Fruit fly (Drosophila melanogaster) whole organism, embryonic: Measurements from ENCODE around the gene CG5346.

ENCODE experiments used
- BtbVII ChIP-seq: fragments of 200-800 bp; sonication (Bioruptor generic); optimal IDR thresholded peaks from 3 replicates; lab custom pipeline; 2017; ENCODE audit warnings: missing biosample characterization, mild to moderate bottlenecking, missing genetic modification characterization
- CG10543 ChIP-seq: fragments of 200-800 bp; sonication (Bioruptor generic); optimal IDR thresholded peaks from 3 replicates; lab custom pipeline; 2017; ENCODE audit warnings: missing biosample characterization, mild to moderate bottlenecking, missing genetic modification characterization, moderate library complexity
- CG10959 ChIP-seq: fragments of 200-800 bp; sonication (Bioruptor generic); IDR thresholded peaks from 2 replicates; pipeline ENCODE4 v1.3.6; 2022; ENCODE audit warnings: missing biosample characterization, missing genetic modification characterization
- CG11695 ChIP-seq: fragments of 200-800 bp; sonication (Bioruptor generic); IDR thresholded peaks from 3 replicates; pipeline ENCODE4 v1.3.6; 2022; ENCODE audit warnings: missing biosample characterization, missing genetic modification characterization
- CG11723 ChIP-seq: fragments of 200-800 bp; sonication (Bioruptor generic); optimal IDR thresholded peaks from 2 replicates; lab custom pipeline; 2017; ENCODE audit warnings: missing biosample characterization, mild to moderate bottlenecking, missing genetic modification characterization
- CG13287 ChIP-seq: fragments of 200-800 bp; sonication (Bioruptor generic); IDR thresholded peaks from 2 replicates; pipeline ENCODE4 v1.3.6; 2022; ENCODE audit warnings: missing biosample characterization, missing genetic modification characterization; ENCODE audit not compliant: partially characterized antibody
- CG14014 ChIP-seq: fragments of 200-800 bp; sonication (Bioruptor generic); IDR thresholded peaks from 2 replicates; pipeline ENCODE4 v1.3.6; 2022; ENCODE audit warnings: missing biosample characterization, missing genetic modification characterization
- CG17359 ChIP-seq: fragments of 200-800 bp; sonication (Bioruptor generic); optimal IDR thresholded peaks from 3 replicates; lab custom pipeline; 2018; ENCODE audit warnings: missing biosample characterization, mild to moderate bottlenecking, missing genetic modification characterization, moderate library complexity
- CG17385 ChIP-seq: fragments of 200-800 bp; sonication (Bioruptor generic); optimal IDR thresholded peaks from 3 replicates; lab custom pipeline; 2018; ENCODE audit warnings: missing biosample characterization, mild to moderate bottlenecking, missing genetic modification characterization
- CG17912 ChIP-seq: fragments of 200-800 bp; sonication (Bioruptor generic); optimal IDR thresholded peaks from 2 replicates; lab custom pipeline; 2018; ENCODE audit warnings: missing biosample characterization, mild to moderate bottlenecking, missing genetic modification characterization
- CG18599 ChIP-seq: fragments of 200-800 bp; sonication (Bioruptor generic); optimal IDR thresholded peaks from 3 replicates; lab custom pipeline; 2017; ENCODE audit warnings: missing biosample characterization, missing genetic modification characterization, mild to moderate bottlenecking, moderate library complexity, missing genetic modification reagents
- CG2875 ChIP-seq: fragments of 200-800 bp; sonication (Bioruptor generic); optimal IDR thresholded peaks from 2 replicates; lab custom pipeline; 2017; ENCODE audit warnings: missing biosample characterization, mild to moderate bottlenecking, missing genetic modification characterization, missing genetic modification reagents
- CG3281 ChIP-seq: fragments of 200-800 bp; sonication (Bioruptor generic); optimal IDR thresholded peaks from 3 replicates; lab custom pipeline; 2017; ENCODE audit warnings: missing biosample characterization, mild to moderate bottlenecking, missing genetic modification characterization
- CG42726 ChIP-seq: fragments of 200-800 bp; sonication (Bioruptor generic); IDR thresholded peaks from 2 replicates; pipeline ENCODE4 v1.3.6; 2022; ENCODE audit warnings: missing biosample characterization, missing genetic modification characterization; ENCODE audit not compliant: partially characterized antibody
- CG6765 ChIP-seq: fragments of 200-800 bp; sonication (Bioruptor generic); optimal IDR thresholded peaks from 3 replicates; lab custom pipeline; 2017; ENCODE audit warnings: missing biosample characterization, mild to moderate bottlenecking, missing genetic modification characterization
- CG7745 ChIP-seq: fragments of 200-800 bp; sonication (Bioruptor generic); optimal IDR thresholded peaks from 2 replicates; lab custom pipeline; 2018; ENCODE audit warnings: missing biosample characterization, mild to moderate bottlenecking, missing genetic modification characterization, moderate library complexity
- CG7963 ChIP-seq: fragments of 200-800 bp; sonication (Bioruptor generic); IDR thresholded peaks from 3 replicates; pipeline ENCODE4 v1.3.6; 2022; ENCODE audit warnings: missing biosample characterization, missing genetic modification characterization; ENCODE audit not compliant: partially characterized antibody
- CG8290 ChIP-seq, 3 experiments: fragments of 200-800 bp; sonication (Bioruptor generic); optimal IDR thresholded peaks; 2 replicates each; lab custom pipeline; 2016 to 2019; ENCODE audit warnings: missing biosample characterization in 3 of 3, missing genetic modification characterization in 3 of 3, mild to moderate bottlenecking in 2 of 3, moderate library complexity in 1 of 3
- CoRest ChIP-seq: fragments of 200-800 bp; sonication (Bioruptor generic); optimal IDR thresholded peaks from 3 replicates; lab custom pipeline; 2018; ENCODE audit warnings: missing biosample characterization, mild to moderate bottlenecking, missing genetic modification characterization, moderate library complexity
- Dbx ChIP-seq: fragments of 200-800 bp; sonication (Bioruptor generic); IDR thresholded peaks from 3 replicates; pipeline ENCODE4 v1.3.6; 2022; ENCODE audit warnings: missing biosample characterization, missing genetic modification characterization
- Ets65A ChIP-seq: fragments of 200-800 bp; sonication (Bioruptor generic); peaks from one replicate; lab custom pipeline; 2016; ENCODE audit warnings: missing biosample characterization, missing genetic modification characterization
- Fer1 ChIP-seq: fragments of 200-800 bp; sonication (Bioruptor generic); optimal IDR thresholded peaks from 2 replicates; lab custom pipeline; 2017; ENCODE audit warnings: missing biosample characterization, mild to moderate bottlenecking, missing genetic modification characterization
- Fer2 ChIP-seq: fragments of 200-800 bp; sonication (Bioruptor generic); optimal IDR thresholded peaks from 2 replicates; lab custom pipeline; 2018; ENCODE audit warnings: missing biosample characterization, mild to moderate bottlenecking, missing genetic modification characterization, moderate library complexity
- HmgZ ChIP-seq: fragments of 200-800 bp; sonication (Bioruptor generic); optimal IDR thresholded peaks from 2 replicates; lab custom pipeline; 2018; ENCODE audit warnings: missing biosample characterization, mild to moderate bottlenecking, missing genetic modification characterization
- Hr3 ChIP-seq: fragments of 200-800 bp; sonication (Bioruptor generic); optimal IDR thresholded peaks from 3 replicates; lab custom pipeline; 2016; ENCODE audit warnings: missing biosample characterization, missing genetic modification characterization
- Hr78 ChIP-seq, 2 experiments: fragments of 200-800 bp in 1 of 2; fragments of >200 bp in 1 of 2; sonication (Bioruptor generic) in 1 of 2; optimal IDR thresholded peaks; 2 replicates each; lab custom pipeline; 2017 to 2019; ENCODE audit warnings: missing biosample characterization in 2 of 2, missing genetic modification characterization in 2 of 2, mild to moderate bottlenecking in 1 of 2, moderate library complexity in 1 of 2
- Jarid2 ChIP-seq: fragments of 200-800 bp; sonication (Bioruptor generic); optimal IDR thresholded peaks from 3 replicates; lab custom pipeline; 2017; ENCODE audit warnings: mild to moderate bottlenecking, missing biosample characterization, missing genetic modification reagents, missing genetic modification characterization
- PHDP ChIP-seq: fragments of 200-800 bp; sonication (Bioruptor generic); optimal IDR thresholded peaks from 3 replicates; lab custom pipeline; 2018; ENCODE audit warnings: missing biosample characterization, mild to moderate bottlenecking, missing genetic modification characterization, moderate library complexity
- Scr ChIP-seq: fragments of 200-800 bp; sonication (Bioruptor generic); IDR thresholded peaks from 2 replicates; pipeline ENCODE4 v1.3.6; 2022; ENCODE audit warnings: missing biosample characterization, missing genetic modification characterization; ENCODE audit not compliant: partially characterized antibody
- Sry-β ChIP-seq: fragments of 200-800 bp; sonication (Bioruptor generic); optimal IDR thresholded peaks from 2 replicates; lab custom pipeline; 2018; ENCODE audit warnings: missing biosample characterization, mild to moderate bottlenecking, missing genetic modification characterization, moderate library complexity
- Xbp1 ChIP-seq: fragments of 200-800 bp; sonication (Bioruptor generic); optimal IDR thresholded peaks from 3 replicates; lab custom pipeline; 2016; ENCODE audit warnings: missing biosample characterization, mild to moderate bottlenecking, missing genetic modification characterization
- dan ChIP-seq: fragments of 200-800 bp; sonication (Bioruptor generic); IDR thresholded peaks from 2 replicates; pipeline ENCODE4 v1.3.6; 2022; ENCODE audit warnings: missing biosample characterization, missing genetic modification characterization
- en ChIP-seq: fragments of 200-800 bp; sonication (Bioruptor generic); optimal IDR thresholded peaks from 2 replicates; lab custom pipeline; 2016; ENCODE audit warnings: missing biosample characterization, missing genetic modification characterization
- exex ChIP-seq: fragments of 200-800 bp; sonication (Bioruptor generic); optimal IDR thresholded peaks from 4 replicates; lab custom pipeline; 2018; ENCODE audit warnings: missing biosample characterization, mild to moderate bottlenecking, missing genetic modification characterization, moderate library complexity
- fu2 ChIP-seq: fragments of 200-800 bp; sonication (Bioruptor generic); optimal IDR thresholded peaks from 2 replicates; lab custom pipeline; 2016; ENCODE audit warnings: missing biosample characterization, missing genetic modification characterization
- gro ChIP-seq: fragments of 200-800 bp; sonication (Bioruptor generic); optimal IDR thresholded peaks from 2 replicates; lab custom pipeline; 2016; ENCODE audit warnings: missing biosample characterization, missing genetic modification characterization
- gt ChIP-seq: fragments of 200-800 bp; sonication (Bioruptor generic); IDR thresholded peaks from 2 replicates; pipeline ENCODE4 v1.3.6; 2022; ENCODE audit warnings: missing biosample characterization, missing genetic modification characterization
- lab ChIP-seq: fragments of 200-800 bp; sonication (Bioruptor generic); optimal IDR thresholded peaks from 3 replicates; lab custom pipeline; 2017; ENCODE audit warnings: missing biosample characterization, missing genetic modification characterization, mild to moderate bottlenecking, moderate library complexity, missing genetic modification reagents
- lmd ChIP-seq: fragments of 200-800 bp; sonication (Bioruptor generic); IDR thresholded peaks from 2 replicates; pipeline ENCODE4 v1.3.6; 2022; ENCODE audit warnings: missing biosample characterization, missing genetic modification characterization
- nau ChIP-seq: fragments of 200-800 bp; sonication (Bioruptor generic); optimal IDR thresholded peaks from 3 replicates; lab custom pipeline; 2017; ENCODE audit warnings: missing biosample characterization, mild to moderate bottlenecking, missing genetic modification characterization, missing genetic modification reagents
- pb ChIP-seq: fragments of 200-800 bp; sonication (Bioruptor generic); optimal IDR thresholded peaks from 3 replicates; lab custom pipeline; 2016; ENCODE audit warnings: missing biosample characterization, missing genetic modification characterization
- peb ChIP-seq: fragments of 200-800 bp; sonication (Bioruptor generic); IDR thresholded peaks from 2 replicates; pipeline ENCODE4 v1.3.6; 2022; ENCODE audit warnings: missing biosample characterization, missing genetic modification characterization
- pita ChIP-seq: fragments of 200-800 bp; sonication (Bioruptor generic); optimal IDR thresholded peaks from 2 replicates; lab custom pipeline; 2017; ENCODE audit warnings: missing biosample characterization, mild to moderate bottlenecking, missing genetic modification characterization
- row ChIP-seq: fragments of 200-800 bp; sonication (Bioruptor generic); IDR thresholded peaks from 3 replicates; pipeline ENCODE4 v1.3.6; 2022; ENCODE audit warnings: missing biosample characterization, missing genetic modification characterization
- shn ChIP-seq: fragments of 200-800 bp; sonication (Bioruptor generic); optimal IDR thresholded peaks from 3 replicates; lab custom pipeline; 2016; ENCODE audit warnings: missing biosample characterization, missing genetic modification characterization
- sr ChIP-seq: fragments of 200-800 bp; sonication (Bioruptor generic); IDR thresholded peaks from 3 replicates; pipeline ENCODE4 v1.3.6; 2022; ENCODE audit warnings: missing biosample characterization, missing genetic modification characterization
- tgo ChIP-seq: fragments of 200-800 bp; sonication (Bioruptor generic); IDR thresholded peaks from 3 replicates; pipeline ENCODE4 v1.3.6; 2022; ENCODE audit warnings: missing biosample characterization, missing genetic modification characterization
- tin ChIP-seq: fragments of 200-800 bp; sonication (Bioruptor generic); optimal IDR thresholded peaks from 3 replicates; lab custom pipeline; 2016; ENCODE audit warnings: missing biosample characterization, missing genetic modification characterization
- unpg ChIP-seq: fragments of 200-800 bp; sonication (Bioruptor generic); optimal IDR thresholded peaks from 3 replicates; lab custom pipeline; 2018; ENCODE audit warnings: missing biosample characterization, mild to moderate bottlenecking, missing genetic modification characterization, moderate library complexity
- zfh2 ChIP-seq: fragments of 200-800 bp; sonication (Bioruptor generic); optimal IDR thresholded peaks from 2 replicates; lab custom pipeline; 2016; ENCODE audit warnings: missing biosample characterization, missing genetic modification characterization

The CG5346 gene

DNA sequence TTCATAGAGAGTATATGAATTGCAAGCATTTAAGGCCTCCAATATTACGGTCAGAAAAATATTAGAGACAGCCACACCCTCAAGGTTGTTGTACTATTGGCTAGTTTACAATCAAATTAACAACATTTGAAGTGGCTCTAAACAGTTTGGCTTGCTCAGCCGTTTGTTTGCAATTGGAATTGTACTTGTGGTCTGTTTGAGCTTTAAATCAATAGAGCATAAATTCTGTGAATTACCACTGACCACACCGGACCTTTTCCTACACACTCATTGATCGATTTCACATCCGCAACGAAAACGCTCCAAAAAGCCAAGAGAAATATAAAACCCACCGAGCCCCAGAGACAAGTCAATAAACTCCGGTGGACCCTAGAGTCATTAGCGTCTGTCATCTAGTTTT is 45.1 kb upstream of the CG5346 start (continued):
- TF ChIP-seq peb (GFP tag; lab: Robert Waterston, UW) (no peak), lmd (GFP tag; lab: Robert Waterston, UW) (no peak), Hr78 (GFP tag; optimal IDR thresholded peaks at IDR 0.05; lab: Kevin White, UChicago) (peak in 1 of 2 experiments; percentile 7), HmgZ (tag; lab: Kevin White, UChicago) (no peak), en (GFP tag; lab: Kevin White, UChicago) (no peak), CG8290 (GFP tag; optimal IDR thresholded peaks at IDR 0.05; lab: Kevin White, UChicago) (no peak), CG8290 (tag; optimal IDR thresholded peaks at IDR 0.05; lab: Kevin White, UChicago) (peak in 1 of 2 experiments; percentile 25), Fer2 (tag; lab: Kevin White, UChicago) (no peak), CG7963 (GFP tag; lab: Robert Waterston, UW) (no peak), tgo (GFP tag; lab: Robert Waterston, UW) (no peak), CG3281 (GFP tag; lab: Kevin White, UChicago) (peak; percentile 0), CG17912 (GFP tag; lab: Kevin White, UChicago) (peak; percentile 20), fu2 (GFP tag; lab: Kevin White, UChicago) (no peak), sr (no peak), gt (GFP tag; lab: Robert Waterston, UW) (no peak), PHDP (peak; percentile 37), CoRest (tag; lab: Kevin White, UChicago) (peak; percentile 3), dan (no peak), Sry-β (GFP tag; lab: Kevin White, UChicago) (no peak), BtbVII (GFP tag; lab: Kevin White, UChicago) (peak; percentile 36), tin (no peak), unpg (GFP tag; lab: Kevin White, UChicago) (no peak), CG10959 (GFP tag; lab: Robert Waterston, UW) (no peak), CG7745 (tag; lab: Kevin White, UChicago) (no peak), Dbx (no peak), nau (GFP tag; lab: Kevin White, UChicago) (peak; percentile 2), Hr3 (GFP tag; lab: Kevin White, UChicago) (no peak), CG17359 (tag; lab: Kevin White, UChicago) (peak; percentile 39), CG17385 (GFP tag; lab: Kevin White, UChicago) (peak; percentile 38), Scr (no peak), CG11695 (GFP tag; lab: Robert Waterston, UW) (no peak), CG42726 (GFP tag; lab: Robert Waterston, UW) (no peak), zfh2 (no peak), Xbp1 (GFP tag; lab: Kevin White, UChicago) (no peak), lab (GFP tag; lab: Kevin White, UChicago) (peak; percentile 51), Jarid2 (GFP tag; lab: Kevin White, UChicago) (no peak), pb (GFP tag; lab: Kevin White, UChicago) (no peak), CG10543 (GFP tag; lab: Kevin White, UChicago) (peak; percentile 24), Fer1 (GFP tag; lab: Kevin White, UChicago) (peak; percentile 29), pita (GFP tag; lab: Kevin White, UChicago) (no peak), row (no peak), Ets65A (GFP tag; lab: Kevin White, UChicago) (no peak), CG2875 (GFP tag; lab: Kevin White, UChicago) (peak; percentile 3), CG14014 (GFP tag; lab: Robert Waterston, UW) (peak; percentile 41; the same call in 1 of the 2 replicates), CG18599 (GFP tag; lab: Kevin White, UChicago) (no peak), gro (GFP tag; lab: Kevin White, UChicago) (no peak), CG11723 (GFP tag; lab: Kevin White, UChicago) (peak; percentile 18), exex (no peak), CG13287 (GFP tag; lab: Robert Waterston, UW) (no peak), CG6765 (GFP tag; lab: Kevin White, UChicago) (no peak), shn (GFP tag; lab: Kevin White, UChicago) (no peak)
